Fruit fly (Drosophila melanogaster): ENCODE results near the gene MEP-1.
A peak's percentile ranks its signal among the peaks of the same experiment; 100 is the strongest.

MEP-1 gene

DNA sequence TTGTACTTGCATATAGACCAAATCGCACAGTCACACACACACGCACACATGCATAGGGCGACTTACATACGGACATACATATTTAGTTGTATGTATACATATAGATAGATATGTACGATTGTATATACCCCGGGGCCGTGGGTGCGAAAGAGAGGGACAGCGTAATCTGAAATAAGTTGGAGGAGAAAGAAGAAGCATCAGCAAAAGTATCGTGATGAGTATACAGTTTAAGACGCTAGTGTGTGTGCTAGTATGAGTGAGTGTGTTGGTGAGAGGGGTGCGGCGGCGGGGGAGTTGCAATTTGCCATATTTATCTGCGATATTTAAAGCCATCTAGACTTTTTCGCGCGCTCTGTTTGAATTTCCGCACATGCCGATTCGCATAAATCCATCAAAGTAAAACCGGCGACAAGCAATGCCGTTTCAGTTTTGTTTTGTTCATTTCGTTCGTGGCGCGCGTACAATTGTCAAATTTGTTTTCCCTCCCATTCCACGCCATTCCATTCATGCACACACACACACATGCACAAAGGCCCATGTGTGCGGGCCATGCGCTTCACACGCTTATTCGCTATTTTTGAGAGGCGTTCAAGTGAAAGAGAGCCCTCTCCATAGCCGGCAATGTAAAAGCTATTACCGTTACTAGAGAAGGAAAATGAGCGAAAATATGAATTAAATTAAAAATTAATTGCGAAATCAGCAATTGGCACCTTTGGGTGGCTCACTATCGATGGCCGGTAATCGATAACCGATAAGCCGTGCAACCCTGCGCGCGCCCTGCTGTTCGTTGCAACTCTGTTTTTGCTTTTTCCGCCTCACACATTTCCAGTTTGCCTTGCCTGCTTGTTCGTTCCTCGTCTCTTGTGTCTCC lies 3.6 kb downstream of the MEP-1 start (continued):
- peak; percentile 83 for TF ChIP-seq vri (GFP tag; optimal IDR thresholded peaks at IDR 0.05)
- TF ChIP-seq Sox14 (GFP tag; optimal IDR thresholded peaks at IDR 0.05): peak; percentile 76
- peak; percentile 78 for TF ChIP-seq Smox (GFP tag; optimal IDR thresholded peaks at IDR 0.05)
- TF ChIP-seq CG31627 (GFP tag; optimal IDR thresholded peaks at IDR 0.05): peak; percentile 82
- no peak for TF ChIP-seq CG6276 (GFP tag; optimal IDR thresholded peaks at IDR 0.05)
- no peak for TF ChIP-seq CG11294 (GFP tag; IDR thresholded peaks at IDR 0.05)
- peak; percentile 67 for TF ChIP-seq Hr39 (GFP tag; optimal IDR thresholded peaks at IDR 0.05)
- TF ChIP-seq CG15336 (GFP tag; IDR thresholded peaks at IDR 0.05): 0 out of 2 replicates have a peak, but pooled peaks have one; percentile 10
- peak; percentile 67 for TF ChIP-seq Blimp-1 (GFP tag; optimal IDR thresholded peaks at IDR 0.05)
- TF ChIP-seq CG8319 (GFP tag; optimal IDR thresholded peaks at IDR 0.05): peak; percentile 68
- TF ChIP-seq Met (GFP tag; optimal IDR thresholded peaks at IDR 0.05): peak; percentile 87
- TF ChIP-seq Hr38 (GFP tag; optimal IDR thresholded peaks at IDR 0.05): no peak
- peak; percentile 85 for TF ChIP-seq CG6808 (GFP tag; optimal IDR thresholded peaks at IDR 0.05)
- TF ChIP-seq Eip75B (GFP tag; optimal IDR thresholded peaks at IDR 0.05): peak; percentile 80
- peak; percentile 9 for TF ChIP-seq Sox15 (GFP tag; optimal IDR thresholded peaks at IDR 0.05)
- peak; percentile 84 for TF ChIP-seq lz (GFP tag; optimal IDR thresholded peaks at IDR 0.05)
- peak; percentile 8 for TF ChIP-seq Ets96B (tag; optimal IDR thresholded peaks at IDR 0.05)
- TF ChIP-seq ss (GFP tag; optimal IDR thresholded peaks at IDR 0.05): peak; percentile 46 to 79
- TF ChIP-seq acj6 (GFP tag; optimal IDR thresholded peaks at IDR 0.05): peak; percentile 81
- peak; percentile 86 for TF ChIP-seq Sox102F (GFP tag; optimal IDR thresholded peaks at IDR 0.05)
- TF ChIP-seq CG8632 (GFP tag; optimal IDR thresholded peaks at IDR 0.05): peak; percentile 67
- peak; percentile 87 for TF ChIP-seq CG6854 (GFP tag; optimal IDR thresholded peaks at IDR 0.05)
- TF ChIP-seq CG9139 (GFP tag; optimal IDR thresholded peaks at IDR 0.05): peak; percentile 73
- peak; percentile 76 for TF ChIP-seq achi (GFP tag; optimal IDR thresholded peaks at IDR 0.05)
- TF ChIP-seq Hr4 (GFP tag; optimal IDR thresholded peaks at IDR 0.05): peak; percentile 58
- TF ChIP-seq Lpt (GFP tag; optimal IDR thresholded peaks at IDR 0.05): no peak
- peak; percentile 79 for TF ChIP-seq fkh (GFP tag; optimal IDR thresholded peaks at IDR 0.05)
- peak; percentile 71 for TF ChIP-seq CG16779 (tag; optimal IDR thresholded peaks at IDR 0.05)
- peak; percentile 23; the same call in 1 of the 2 replicates for TF ChIP-seq Gug (GFP tag; IDR thresholded peaks at IDR 0.05)
- peak; percentile 48 for TF ChIP-seq CG3032 (tag; optimal IDR thresholded peaks at IDR 0.05)
- peak; percentile 46 for TF ChIP-seq CG11762 (GFP tag; optimal IDR thresholded peaks at IDR 0.05; ENCODE audit: insufficient read depth)
- no peak for TF ChIP-seq CG11902 (GFP tag; optimal IDR thresholded peaks at IDR 0.05)
- TF ChIP-seq CG7368 (GFP tag; optimal IDR thresholded peaks at IDR 0.05): peak; percentile 61
- TF ChIP-seq dsx (GFP tag; optimal IDR thresholded peaks at IDR 0.05; ENCODE audit: poor library complexity, severe bottlenecking): peak; percentile 29
- peak; percentile 69 for TF ChIP-seq OdsH (GFP tag; optimal IDR thresholded peaks at IDR 0.05)
- peak; percentile 81 for TF ChIP-seq svp (GFP tag)
- peak; percentile 88 for TF ChIP-seq esn (GFP tag; optimal IDR thresholded peaks at IDR 0.05)
- TF ChIP-seq CG6163 (GFP tag; IDR thresholded peaks at IDR 0.05): peak; percentile 93
- TF ChIP-seq eg (GFP tag; IDR thresholded peaks at IDR 0.05): peak; percentile 81
- TF ChIP-seq Eip93F (GFP tag; optimal IDR thresholded peaks at IDR 0.05): no peak
